Worm (Caenorhabditis elegans): ENCODE results near the gene immp-1.
"Not testable (repeated sequence)": the region's sequence is repeated elsewhere in the genome, so short reads cannot be mapped to it uniquely, and the experiment has no call there.

immp-1 gene

ce11 chrIII:11760634-11761033 lies 14.1 kb upstream of the immp-1 start:
- no peak for TF ChIP-seq ceh-36 (tag; optimal IDR thresholded peaks at IDR 0.05)
- no peak for TF ChIP-seq F13C5.2 (tag; optimal IDR thresholded peaks at IDR 0.05)
- no peak for TF ChIP-seq B0310.2 (tag; optimal IDR thresholded peaks at IDR 0.05)
- no peak for TF ChIP-seq scrt-1 (GFP tag; IDR thresholded peaks at IDR 0.05)
- no peak for TF ChIP-seq hmg-4 (GFP tag; optimal IDR thresholded peaks at IDR 0.05)
- no peak for TF ChIP-seq hnd-1 (tag; optimal IDR thresholded peaks at IDR 0.05)
- TF ChIP-seq ceh-13 (GFP tag; optimal IDR thresholded peaks at IDR 0.05) = no peak
- TF ChIP-seq pes-1 (GFP tag; IDR thresholded peaks at IDR 0.05) = no peak
- TF ChIP-seq sea-1 (GFP tag; conservative IDR thresholded peaks at IDR 0.05) = no peak
- no peak for TF ChIP-seq flt-1 (GFP tag; IDR thresholded peaks at IDR 0.05)
- no peak for TF ChIP-seq hmbx-1 (tag; optimal IDR thresholded peaks at IDR 0.05)
- no peak for TF ChIP-seq ama-1 (optimal IDR thresholded peaks at IDR 0.05)
- TF ChIP-seq aly-1 (tag; optimal IDR thresholded peaks at IDR 0.05) = no peak
- TF ChIP-seq tbx-11 (GFP tag; IDR thresholded peaks at IDR 0.05) = no peak
- TF ChIP-seq tbx-37 (GFP tag; conservative IDR thresholded peaks at IDR 0.05) = no peak
- TF ChIP-seq tra-4 (tag; optimal IDR thresholded peaks at IDR 0.05) = no peak
- no peak for TF ChIP-seq ets-7 (tag; optimal IDR thresholded peaks at IDR 0.05)

DNA sequence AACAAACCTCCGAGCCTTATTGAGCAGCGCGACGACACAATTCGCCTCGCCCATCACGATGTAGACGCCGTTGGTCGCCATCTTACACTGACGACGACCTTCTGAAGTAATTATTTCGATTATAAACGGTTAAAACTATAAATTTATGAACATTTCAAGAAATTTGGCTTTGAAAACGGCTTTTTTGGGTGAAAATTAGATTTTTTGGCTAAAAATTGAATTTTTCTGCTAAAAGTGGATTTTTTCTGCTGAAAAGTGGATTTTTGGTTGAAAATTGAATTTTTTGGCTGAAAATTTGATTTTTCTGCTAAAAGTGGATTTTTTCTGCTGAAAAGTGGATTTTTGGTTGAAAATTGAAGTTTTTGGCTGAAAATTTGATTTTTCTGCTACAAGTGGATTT lies 1.2 kb upstream of the immp-1 start, which contains the start of gene gbf-1:
TSS of gene gbf-1 (minus strand) at position 101 of the 400 bp plus-strand sequence.
- not testable (repeated sequence) for TF ChIP-seq hmbx-1 (tag; optimal IDR thresholded peaks at IDR 0.05); pes-1 (GFP tag; IDR thresholded peaks at IDR 0.05); aly-1 (tag; optimal IDR thresholded peaks at IDR 0.05)

DNA sequence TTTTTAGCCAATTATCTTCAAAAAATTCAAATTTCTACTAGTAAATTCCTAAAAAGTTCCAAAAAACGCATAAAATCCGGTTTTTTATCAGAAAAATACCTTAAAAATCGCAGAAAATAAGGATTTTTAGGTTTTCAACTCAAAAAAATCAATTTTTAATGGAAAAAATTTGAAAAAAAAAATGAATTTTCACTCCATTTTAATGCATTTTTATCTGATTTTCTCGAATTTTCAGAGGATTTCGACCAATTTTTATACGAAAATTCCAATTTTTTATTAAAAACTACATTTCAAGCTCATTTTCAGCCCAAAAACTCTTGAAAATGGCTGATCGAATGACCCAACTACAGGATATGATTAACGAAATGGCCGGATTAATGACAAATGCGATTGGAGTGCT lies 2.6 kb downstream of the immp-1 start, which contains the start of gene mdt-21:
TSS of gene mdt-21 (plus strand) at position 301 of the 400 bp plus-strand sequence.
- TF ChIP-seq F13C5.2 (tag; optimal IDR thresholded peaks at IDR 0.05) (no peak), tra-4 (tag; optimal IDR thresholded peaks at IDR 0.05) (no peak), flt-1 (GFP tag; IDR thresholded peaks at IDR 0.05) (no peak), ama-1 (optimal IDR thresholded peaks at IDR 0.05) (no peak), aly-1 (tag; optimal IDR thresholded peaks at IDR 0.05) (no peak), sea-1 (GFP tag; conservative IDR thresholded peaks at IDR 0.05) (no peak), tbx-37 (GFP tag; conservative IDR thresholded peaks at IDR 0.05) (no peak), B0310.2 (tag; optimal IDR thresholded peaks at IDR 0.05) (no peak), scrt-1 (GFP tag; IDR thresholded peaks at IDR 0.05) (no peak), ceh-36 (tag; optimal IDR thresholded peaks at IDR 0.05) (no peak), hnd-1 (tag; optimal IDR thresholded peaks at IDR 0.05) (no peak)

DNA sequence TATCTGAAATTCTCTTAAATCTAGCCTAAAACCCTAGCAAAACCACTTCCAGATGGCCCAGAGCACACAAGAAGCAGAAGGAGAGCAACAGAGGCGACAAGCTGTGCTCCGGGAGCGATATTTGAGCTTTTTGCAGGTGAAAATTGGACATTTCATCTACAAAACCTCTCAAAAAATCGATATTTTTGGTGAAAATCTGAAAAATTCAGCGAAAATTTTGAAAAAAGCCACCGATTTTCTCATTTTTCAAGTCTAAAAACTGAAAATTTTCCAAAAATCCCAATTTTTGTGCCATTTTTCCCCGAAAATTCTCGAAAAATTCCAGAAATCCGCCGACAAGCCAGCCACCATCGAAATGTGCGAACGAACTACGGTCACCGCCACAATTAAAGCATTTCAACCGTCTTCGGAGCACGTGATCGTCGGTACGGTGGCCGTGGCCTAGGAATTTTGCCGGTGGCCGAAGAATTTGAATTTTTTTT lies 5.5 kb downstream of the immp-1 start, which contains the start of gene C24H11.5:
TSS of gene C24H11.5 (plus strand) at position 51 of the 482 bp plus-strand sequence.
- no peak for TF ChIP-seq sea-1 (GFP tag; conservative IDR thresholded peaks at IDR 0.05)
- TF ChIP-seq tbx-11 (GFP tag; IDR thresholded peaks at IDR 0.05) = no peak
- TF ChIP-seq scrt-1 (GFP tag; IDR thresholded peaks at IDR 0.05) = no peak
- TF ChIP-seq flt-1 (GFP tag; IDR thresholded peaks at IDR 0.05) = no peak
- no peak for TF ChIP-seq F13C5.2 (tag; optimal IDR thresholded peaks at IDR 0.05)
- TF ChIP-seq ets-7 (tag; optimal IDR thresholded peaks at IDR 0.05) = no peak
- no peak for TF ChIP-seq ceh-13 (GFP tag; optimal IDR thresholded peaks at IDR 0.05)
- no peak for TF ChIP-seq hnd-1 (tag; optimal IDR thresholded peaks at IDR 0.05)
- TF ChIP-seq aly-1 (tag; optimal IDR thresholded peaks at IDR 0.05) = no peak
- no peak for TF ChIP-seq ama-1 (optimal IDR thresholded peaks at IDR 0.05)
- no peak for TF ChIP-seq hmg-4 (GFP tag; optimal IDR thresholded peaks at IDR 0.05)
- TF ChIP-seq tbx-37 (GFP tag; conservative IDR thresholded peaks at IDR 0.05) = no peak
- no peak for TF ChIP-seq pes-1 (GFP tag; IDR thresholded peaks at IDR 0.05)
- TF ChIP-seq B0310.2 (tag; optimal IDR thresholded peaks at IDR 0.05) = no peak
- no peak for TF ChIP-seq tra-4 (tag; optimal IDR thresholded peaks at IDR 0.05)
- TF ChIP-seq ceh-36 (tag; optimal IDR thresholded peaks at IDR 0.05) = no peak
- TF ChIP-seq hmbx-1 (tag; optimal IDR thresholded peaks at IDR 0.05) = no peak

DNA sequence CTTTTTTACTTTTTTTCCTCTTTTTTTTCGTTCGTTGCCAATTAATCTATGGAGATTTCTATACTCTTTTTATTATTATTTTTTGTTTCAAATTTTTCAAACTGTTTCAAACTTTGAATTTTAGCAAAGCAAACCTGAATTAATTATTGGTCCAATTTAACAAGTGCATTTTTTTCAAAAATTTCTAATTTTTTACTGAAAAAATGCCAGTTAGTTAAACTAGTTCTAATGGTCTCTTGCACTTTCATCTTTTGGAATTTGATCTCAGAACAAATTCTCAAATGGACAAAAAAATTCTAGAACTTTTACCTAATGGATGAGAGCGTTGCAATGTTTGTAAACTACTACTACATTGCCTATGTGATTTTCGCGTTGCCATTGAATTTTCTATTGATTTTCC lies 7.0 kb downstream of the immp-1 start, which contains the start of gene srd-74:
TSS of gene srd-74 (plus strand) at position 301 of the 400 bp plus-strand sequence.
- TF ChIP-seq ets-7 (tag; optimal IDR thresholded peaks at IDR 0.05) (no peak), aly-1 (tag; optimal IDR thresholded peaks at IDR 0.05) (no peak), B0310.2 (tag; optimal IDR thresholded peaks at IDR 0.05) (no peak), sea-1 (GFP tag; conservative IDR thresholded peaks at IDR 0.05) (no peak), tbx-37 (GFP tag; conservative IDR thresholded peaks at IDR 0.05) (no peak), tra-4 (tag; optimal IDR thresholded peaks at IDR 0.05) (no peak), F13C5.2 (tag; optimal IDR thresholded peaks at IDR 0.05) (no peak), hnd-1 (tag; optimal IDR thresholded peaks at IDR 0.05) (no peak), tbx-11 (GFP tag; IDR thresholded peaks at IDR 0.05) (no peak)

DNA sequence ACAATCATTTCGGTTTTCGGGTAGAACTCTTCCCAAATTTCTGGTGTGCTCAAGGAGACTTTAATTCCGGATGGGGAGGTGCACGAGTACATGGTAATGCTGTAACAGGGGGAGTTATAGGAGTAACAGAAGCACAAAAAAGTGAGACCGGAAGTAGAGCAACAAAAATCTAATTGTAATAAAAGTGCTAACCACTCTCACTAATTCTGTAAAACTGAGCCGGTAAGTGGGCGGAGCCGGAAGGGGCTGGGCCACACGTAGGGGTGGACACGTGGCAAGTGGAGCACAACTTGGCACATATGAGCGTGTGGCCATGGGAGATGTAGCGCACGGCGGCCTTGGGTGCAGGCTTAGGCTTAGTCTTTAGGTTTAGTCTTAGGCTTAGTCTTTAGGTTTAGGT lies 11.2 kb downstream of the immp-1 start, which contains the start of gene tbx-38:
TSS of gene tbx-38 (minus strand) at position 101 of the 400 bp plus-strand sequence.
- no peak for TF ChIP-seq hnd-1 (tag; optimal IDR thresholded peaks at IDR 0.05)
- TF ChIP-seq B0310.2 (tag; optimal IDR thresholded peaks at IDR 0.05) = no peak
- peak; percentile 30 for TF ChIP-seq ets-7 (tag; optimal IDR thresholded peaks at IDR 0.05)

ce11 chrIII:11787376-11787775 lies 12.6 kb downstream of the immp-1 start, which contains the start of gene C24H11.1:
Gene C24H11.1 (plus strand): TSS chrIII:11787676.
- TF ChIP-seq hnd-1 (tag; optimal IDR thresholded peaks at IDR 0.05); flt-1 (GFP tag; IDR thresholded peaks at IDR 0.05); ets-7 (tag; optimal IDR thresholded peaks at IDR 0.05): not testable (repeated sequence)

DNA sequence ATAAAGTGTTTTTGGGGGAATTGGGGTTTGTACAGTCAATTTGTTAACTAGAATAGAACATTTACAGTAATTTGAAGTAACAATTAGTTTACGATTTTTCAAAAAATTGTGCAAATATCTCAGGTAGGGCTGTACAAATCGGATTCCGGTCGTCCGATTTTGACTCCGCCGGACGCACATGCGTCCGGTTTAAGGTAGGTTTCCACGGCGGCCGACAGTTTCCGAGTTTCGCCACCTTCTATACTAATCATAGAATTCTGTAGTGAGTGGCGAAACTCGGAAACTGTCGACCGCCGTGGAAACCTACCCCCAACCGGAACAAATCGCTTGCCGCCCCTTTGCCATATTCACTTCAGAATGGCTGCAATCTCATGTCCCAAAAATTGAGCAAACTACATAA lies 14.7 kb downstream of the immp-1 start:
- no peak for TF ChIP-seq tra-4 (tag; optimal IDR thresholded peaks at IDR 0.05)

Measured in whole organism, early embryonic.